Fruit fly (Drosophila melanogaster) S2 (cell line): Measurements from ENCODE around the gene Argp.

ENCODE experiments used
- CG8478 ChIP-seq: fragments of >200 bp; optimal IDR thresholded peaks from 2 replicates; lab custom pipeline; 2018
- CTCF ChIP-seq, 2 experiments: fragments of >200 bp; optimal IDR thresholded peaks; 2 replicates each; lab custom pipeline; 2018

DNA sequence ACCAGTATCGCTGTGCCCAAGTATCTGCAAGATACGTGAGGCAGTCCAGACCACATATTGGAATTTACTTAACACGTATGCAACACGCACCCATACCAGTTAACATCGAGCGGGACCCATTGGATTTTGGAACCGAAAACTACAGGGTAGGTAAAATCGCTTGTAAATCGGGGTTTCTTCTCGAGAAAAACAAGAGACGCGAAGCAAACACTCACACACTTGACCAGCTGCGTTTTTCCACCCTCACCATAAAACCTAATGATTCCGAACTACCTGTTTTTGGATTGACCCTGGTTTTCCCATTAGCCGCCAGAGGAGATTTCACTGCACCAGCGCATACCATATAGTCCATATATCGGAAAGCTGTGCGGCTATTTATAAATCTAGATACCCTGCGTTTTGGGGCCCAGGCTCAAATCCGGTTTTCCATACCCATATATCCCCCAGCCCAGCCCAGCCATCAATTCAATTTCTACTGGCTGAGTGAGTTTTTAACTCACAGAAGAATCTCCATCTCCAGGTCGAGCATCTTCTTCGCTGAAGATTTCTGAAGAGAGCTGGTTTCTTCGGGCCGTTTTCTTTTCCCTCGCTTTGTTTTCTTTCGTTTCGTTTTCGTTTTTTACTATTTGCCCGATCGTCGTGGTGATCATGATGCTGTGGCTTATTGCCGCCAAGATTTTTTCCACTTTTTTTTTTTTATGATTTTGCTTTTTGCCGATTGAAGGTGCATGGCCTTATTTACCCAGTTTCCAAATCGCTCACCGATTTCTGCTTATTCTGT is 6.1 kb upstream of the Argp start:
- TF ChIP-seq CG8478, result no peak
- TF ChIP-seq CTCF (optimal IDR thresholded peaks at IDR 0.05; lab: Kevin White, UChicago), result no peak
